Worm (Caenorhabditis elegans): Measurements from ENCODE around the gene Y54G9A.7.

Y54G9A.7 gene

DNA sequence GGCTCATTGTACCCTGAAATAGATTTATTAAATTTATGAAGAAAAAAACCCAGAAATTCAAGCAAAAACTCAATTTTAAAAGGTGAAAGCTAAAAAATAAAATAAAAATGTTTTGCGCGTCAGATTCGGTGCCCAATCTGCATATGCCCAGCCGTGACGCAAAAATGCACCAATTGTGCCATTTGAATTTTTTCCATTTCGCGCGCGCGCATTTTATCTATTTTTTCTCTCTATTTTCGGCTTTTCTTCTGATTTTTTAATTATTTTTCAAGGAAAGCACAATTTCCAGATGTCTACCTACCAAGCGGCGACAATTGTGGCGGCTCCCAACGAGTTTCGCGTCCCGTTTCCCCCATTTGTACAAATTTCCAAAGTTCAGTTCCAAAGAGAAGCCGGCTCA is at the start of gene Y54G9A.7, which contains the start of gene bub-3:
TSS of gene Y54G9A.7 (minus strand) at position 7 of the 400 bp plus-strand sequence.
TSS of gene bub-3 (plus strand) at position 270 of the 400 bp plus-strand sequence.
- TF ChIP-seq B0310.2 (tag; optimal IDR thresholded peaks at IDR 0.05) = no peak
- TF ChIP-seq flt-1 (GFP tag; IDR thresholded peaks at IDR 0.05) = no peak
- TF ChIP-seq F13C5.2 (tag; optimal IDR thresholded peaks at IDR 0.05) = no peak
- no peak for TF ChIP-seq pes-1 (GFP tag; IDR thresholded peaks at IDR 0.05)
- no peak for TF ChIP-seq scrt-1 (GFP tag; IDR thresholded peaks at IDR 0.05)
- no peak for TF ChIP-seq hnd-1 (tag; optimal IDR thresholded peaks at IDR 0.05)
- TF ChIP-seq sea-1 (GFP tag; conservative IDR thresholded peaks at IDR 0.05) = no peak
- TF ChIP-seq hmbx-1 (tag; optimal IDR thresholded peaks at IDR 0.05) = no peak
- TF ChIP-seq aly-1 (tag; optimal IDR thresholded peaks at IDR 0.05) = no peak
- TF ChIP-seq ceh-36 (tag; optimal IDR thresholded peaks at IDR 0.05) = no peak
- TF ChIP-seq ama-1 (optimal IDR thresholded peaks at IDR 0.05) = no peak
- TF ChIP-seq ceh-13 (GFP tag; optimal IDR thresholded peaks at IDR 0.05) = no peak
- no peak for TF ChIP-seq tbx-11 (GFP tag; IDR thresholded peaks at IDR 0.05)
- TF ChIP-seq hmg-4 (GFP tag; optimal IDR thresholded peaks at IDR 0.05) = no peak
- TF ChIP-seq tbx-37 (GFP tag; conservative IDR thresholded peaks at IDR 0.05) = no peak
- no peak for TF ChIP-seq tra-4 (tag; optimal IDR thresholded peaks at IDR 0.05)

- TF ChIP-seq scrt-1 (GFP tag; IDR thresholded peaks at IDR 0.05) (no peak), hnd-1 (tag; optimal IDR thresholded peaks at IDR 0.05) (no peak), F13C5.2 (tag; optimal IDR thresholded peaks at IDR 0.05) (no peak), ama-1 (optimal IDR thresholded peaks at IDR 0.05) (no peak), pes-1 (GFP tag; IDR thresholded peaks at IDR 0.05) (no peak), hmbx-1 (tag; optimal IDR thresholded peaks at IDR 0.05) (no peak), ceh-36 (tag; optimal IDR thresholded peaks at IDR 0.05) (no peak), tbx-11 (GFP tag; IDR thresholded peaks at IDR 0.05) (no peak), ceh-13 (GFP tag; optimal IDR thresholded peaks at IDR 0.05) (no peak), ets-7 (tag; optimal IDR thresholded peaks at IDR 0.05) (no peak), tra-4 (tag; optimal IDR thresholded peaks at IDR 0.05) (no peak), sea-1 (GFP tag; conservative IDR thresholded peaks at IDR 0.05) (no peak), flt-1 (GFP tag; IDR thresholded peaks at IDR 0.05) (no peak), tbx-37 (GFP tag; conservative IDR thresholded peaks at IDR 0.05) (no peak)
Measured at ce11 chrII:13771335-13771734, 45.7 kb upstream of the Y54G9A.7 start, which contains the start of gene C01B9.1. C01B9.1 (plus strand) TSS chrII:13771575.

DNA sequence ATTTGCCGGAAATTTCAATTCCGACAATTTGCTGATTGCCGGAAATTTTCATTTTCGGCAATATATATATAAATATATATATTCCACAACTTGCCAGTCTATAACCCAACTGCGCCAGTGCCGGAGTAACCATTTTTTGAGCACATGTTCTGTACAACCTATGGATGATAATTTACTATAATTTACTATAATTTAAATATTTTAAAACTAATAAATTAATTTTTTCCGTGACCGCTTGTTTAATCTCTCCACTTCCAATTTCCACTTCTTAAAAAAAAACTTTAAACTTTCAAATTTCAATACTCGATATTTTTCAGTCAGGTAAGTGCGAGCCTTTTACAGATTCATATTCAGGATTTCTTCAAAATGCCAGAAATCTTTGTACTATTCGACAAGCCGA is 40.4 kb upstream of the Y54G9A.7 start, which contains the start of gene arrd-12:
TSS of gene arrd-12 (plus strand) at position 301 of the 400 bp plus-strand sequence.
- TF ChIP-seq tbx-37 (GFP tag; conservative IDR thresholded peaks at IDR 0.05) = no peak

ce11 chrII:13763009-13763468 is 37.4 kb upstream of the Y54G9A.7 start, which contains the start of gene arrd-11:
arrd-11 (plus strand) TSS chrII:13763418.
- TF ChIP-seq aly-1 (tag; optimal IDR thresholded peaks at IDR 0.05) (no peak), tbx-37 (GFP tag; conservative IDR thresholded peaks at IDR 0.05) (no peak), B0310.2 (tag; optimal IDR thresholded peaks at IDR 0.05) (no peak), flt-1 (GFP tag; IDR thresholded peaks at IDR 0.05) (no peak), tbx-11 (GFP tag; IDR thresholded peaks at IDR 0.05) (no peak), ets-7 (tag; optimal IDR thresholded peaks at IDR 0.05) (no peak), hmg-4 (GFP tag; optimal IDR thresholded peaks at IDR 0.05) (no peak), sea-1 (GFP tag; conservative IDR thresholded peaks at IDR 0.05) (no peak), ceh-13 (GFP tag; optimal IDR thresholded peaks at IDR 0.05) (no peak), ceh-36 (tag; optimal IDR thresholded peaks at IDR 0.05) (no peak)

DNA sequence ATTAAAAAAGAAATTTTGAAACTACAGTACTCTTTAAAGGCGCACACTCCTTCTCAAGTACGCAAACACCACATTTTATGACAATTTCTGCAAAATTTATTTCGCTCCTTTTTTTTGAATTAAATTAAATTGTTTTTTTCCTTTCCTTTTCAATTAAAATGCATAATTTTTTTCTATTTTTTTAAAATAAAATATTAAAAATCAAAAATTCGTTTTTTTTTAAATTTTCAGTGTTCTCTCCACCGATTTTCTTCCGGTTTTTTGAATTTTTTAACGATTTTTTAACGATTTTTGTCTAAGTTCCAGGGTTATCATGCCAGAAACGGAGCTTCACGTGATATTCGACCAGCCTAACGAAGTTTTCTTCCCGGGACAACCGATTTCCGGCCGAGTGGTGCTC is 32.5 kb upstream of the Y54G9A.7 start, which contains the start of gene arrd-13:
TSS of gene arrd-13 (plus strand) at position 301 of the 400 bp plus-strand sequence.
- TF ChIP-seq tbx-37 (GFP tag; conservative IDR thresholded peaks at IDR 0.05) (no peak), tra-4 (tag; optimal IDR thresholded peaks at IDR 0.05) (no peak), hmbx-1 (tag; optimal IDR thresholded peaks at IDR 0.05) (no peak), F13C5.2 (tag; optimal IDR thresholded peaks at IDR 0.05) (no peak), hnd-1 (tag; optimal IDR thresholded peaks at IDR 0.05) (no peak), ceh-13 (GFP tag; optimal IDR thresholded peaks at IDR 0.05) (no peak), ets-7 (tag; optimal IDR thresholded peaks at IDR 0.05) (no peak), tbx-11 (GFP tag; IDR thresholded peaks at IDR 0.05) (no peak), aly-1 (tag; optimal IDR thresholded peaks at IDR 0.05) (no peak), sea-1 (GFP tag; conservative IDR thresholded peaks at IDR 0.05) (no peak), ceh-36 (tag; optimal IDR thresholded peaks at IDR 0.05) (no peak), pes-1 (GFP tag; IDR thresholded peaks at IDR 0.05) (no peak), ama-1 (optimal IDR thresholded peaks at IDR 0.05) (no peak), hmg-4 (GFP tag; optimal IDR thresholded peaks at IDR 0.05) (no peak)

DNA sequence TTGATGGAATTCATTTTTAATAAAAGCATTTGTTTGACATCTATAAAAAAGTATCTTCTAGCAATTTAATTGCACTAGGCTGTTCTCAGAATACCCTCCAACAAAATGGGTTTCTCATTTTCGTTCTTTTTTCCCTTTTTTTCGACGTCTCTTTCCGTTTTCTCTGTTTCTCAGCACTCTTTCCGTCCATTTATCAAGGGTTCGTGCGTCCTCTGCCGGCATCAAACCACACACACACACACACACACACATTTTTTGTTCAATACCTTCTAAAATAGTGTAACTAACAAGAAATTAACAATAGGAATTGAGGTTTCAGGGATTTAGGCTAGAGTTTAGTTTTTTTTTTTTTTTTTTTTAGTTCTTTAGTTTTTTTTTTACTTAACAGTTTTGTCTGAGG is 30.6 kb upstream of the Y54G9A.7 start:
- no peak for TF ChIP-seq hmbx-1 (tag; optimal IDR thresholded peaks at IDR 0.05)
- no peak for TF ChIP-seq ceh-13 (GFP tag; optimal IDR thresholded peaks at IDR 0.05)
- TF ChIP-seq hmg-4 (GFP tag; optimal IDR thresholded peaks at IDR 0.05) = no peak
- TF ChIP-seq tbx-37 (GFP tag; conservative IDR thresholded peaks at IDR 0.05) = no peak
- TF ChIP-seq flt-1 (GFP tag; IDR thresholded peaks at IDR 0.05) = no peak
- no peak for TF ChIP-seq F13C5.2 (tag; optimal IDR thresholded peaks at IDR 0.05)

DNA sequence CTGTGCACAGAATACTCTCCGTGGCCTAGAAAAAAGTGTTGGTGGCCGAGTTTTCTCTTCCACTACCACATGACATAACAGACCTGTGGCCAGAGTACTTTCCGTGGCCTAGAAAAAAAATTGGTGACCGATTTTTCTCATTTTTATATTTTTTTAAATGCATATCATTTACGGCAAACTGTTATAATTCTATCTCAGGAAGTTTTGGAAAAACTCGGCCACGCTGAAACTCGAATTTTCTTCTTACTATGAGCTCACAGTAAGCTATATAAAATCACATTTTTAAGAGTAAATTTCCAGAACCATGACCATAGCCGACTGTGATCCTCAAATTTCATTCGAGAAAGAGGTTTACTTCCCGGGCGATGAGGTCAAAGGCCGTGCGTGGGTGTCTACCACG is 26.4 kb upstream of the Y54G9A.7 start, which contains the start of gene arrd-14:
TSS of gene arrd-14 (plus strand) at position 301 of the 400 bp plus-strand sequence.
- no peak for TF ChIP-seq hmg-4 (GFP tag; optimal IDR thresholded peaks at IDR 0.05)
- TF ChIP-seq tbx-11 (GFP tag; IDR thresholded peaks at IDR 0.05) = no peak
- TF ChIP-seq ceh-36 (tag; optimal IDR thresholded peaks at IDR 0.05) = no peak
- TF ChIP-seq tbx-37 (GFP tag; conservative IDR thresholded peaks at IDR 0.05) = no peak
- no peak for TF ChIP-seq tra-4 (tag; optimal IDR thresholded peaks at IDR 0.05)
- no peak for TF ChIP-seq ets-7 (tag; optimal IDR thresholded peaks at IDR 0.05)
- TF ChIP-seq F13C5.2 (tag; optimal IDR thresholded peaks at IDR 0.05) = no peak
- TF ChIP-seq hmbx-1 (tag; optimal IDR thresholded peaks at IDR 0.05) = no peak

DNA sequence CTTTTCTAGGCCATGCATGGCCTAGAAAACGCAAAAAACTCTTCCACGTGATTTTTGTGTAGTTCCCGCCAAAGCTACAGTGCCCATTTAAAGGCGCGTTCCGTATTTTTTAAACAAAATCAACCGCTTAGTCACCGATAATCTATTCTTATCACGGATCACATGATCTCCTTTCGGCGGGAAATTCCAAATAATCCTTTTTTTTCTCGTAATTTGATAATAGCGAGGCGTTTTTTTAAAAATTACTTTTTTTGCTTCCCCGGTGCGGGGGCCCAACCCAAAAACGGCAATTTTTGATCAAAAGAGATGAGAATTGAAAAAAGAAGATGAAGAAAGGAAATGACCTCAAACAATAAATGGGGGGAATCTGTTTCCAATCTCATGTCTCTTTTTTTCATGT is 25.4 kb upstream of the Y54G9A.7 start:
- TF ChIP-seq hmbx-1 (tag; optimal IDR thresholded peaks at IDR 0.05) = no peak

All from whole organism, early embryonic.